Fruit fly (Drosophila melanogaster) whole organism, pupa: ENCODE data around the gene dos.

Experiments used
- CG10348 ChIP-seq: fragments of 200-800 bp; sonication (Bioruptor generic); IDR thresholded peaks from 2 replicates; pipeline ENCODE4 v1.3.6; 2022; ENCODE audit warnings: missing biosample characterization, missing genetic modification characterization
- CG12605 ChIP-seq: fragments of 200-800 bp; sonication (Bioruptor generic); IDR thresholded peaks from 2 replicates; pipeline ENCODE4 v1.3.6; 2022; ENCODE audit warnings: missing biosample characterization, missing genetic modification characterization
- CG13204 ChIP-seq: fragments of 200-800 bp; sonication (Bioruptor generic); optimal IDR thresholded peaks from 2 replicates; lab custom pipeline; 2018; ENCODE audit warnings: missing biosample characterization, mild to moderate bottlenecking, missing genetic modification characterization, moderate library complexity
- CG14655 ChIP-seq: fragments of 200-800 bp; sonication (Bioruptor generic); optimal IDR thresholded peaks from 3 replicates; lab custom pipeline; 2017; ENCODE audit warnings: mild to moderate bottlenecking, missing biosample characterization, missing genetic modification reagents, missing genetic modification characterization
- CG15710 ChIP-seq: fragments of 200-800 bp; sonication (Bioruptor generic); optimal IDR thresholded peaks from 2 replicates; lab custom pipeline; 2018; ENCODE audit warnings: missing biosample characterization, mild to moderate bottlenecking, missing genetic modification characterization, moderate library complexity
- CG17806 ChIP-seq: fragments of 200-800 bp; sonication (Bioruptor generic); optimal IDR thresholded peaks from 2 replicates; lab custom pipeline; 2018; ENCODE audit warnings: missing biosample characterization, mild to moderate bottlenecking, missing genetic modification characterization, moderate library complexity
- CG32121 ChIP-seq: fragments of 200-800 bp; sonication (Bioruptor generic); IDR thresholded peaks from 2 replicates; pipeline ENCODE4 v1.3.6; 2022; ENCODE audit warnings: missing biosample characterization, missing genetic modification characterization
- CG34367 ChIP-seq: fragments of 200-800 bp; sonication (Bioruptor generic); optimal IDR thresholded peaks from 2 replicates; lab custom pipeline; 2018; ENCODE audit warnings: missing biosample characterization, mild to moderate bottlenecking, missing genetic modification characterization
- CG4496 ChIP-seq: fragments of 200-800 bp; sonication (Bioruptor generic); IDR thresholded peaks from 3 replicates; pipeline ENCODE4 v1.3.6; 2022; ENCODE audit warnings: missing biosample characterization, missing genetic modification characterization
- CG8159 ChIP-seq: fragments of 200-800 bp; sonication (Bioruptor generic); optimal IDR thresholded peaks from 3 replicates; lab custom pipeline; 2018; ENCODE audit warnings: missing biosample characterization, mild to moderate bottlenecking, missing genetic modification characterization, moderate library complexity
- CG8301 ChIP-seq: fragments of 200-800 bp; sonication (Bioruptor generic); optimal IDR thresholded peaks from 2 replicates; lab custom pipeline; 2018; ENCODE audit warnings: missing biosample characterization, mild to moderate bottlenecking, missing genetic modification characterization
- CG9948 ChIP-seq: fragments of 200-800 bp; sonication (Bioruptor generic); optimal IDR thresholded peaks from 2 replicates; lab custom pipeline; 2018; ENCODE audit warnings: missing biosample characterization, mild to moderate bottlenecking, missing genetic modification characterization, moderate library complexity
- D1 ChIP-seq: fragments of 200-800 bp; sonication (Bioruptor generic); optimal IDR thresholded peaks from 2 replicates; lab custom pipeline; 2018; ENCODE audit warnings: missing biosample characterization, mild to moderate bottlenecking, missing genetic modification characterization, moderate library complexity
- EcR ChIP-seq: fragments of 200-800 bp; sonication (Bioruptor generic); optimal IDR thresholded peaks from 3 replicates; lab custom pipeline; 2019; ENCODE audit warnings: missing biosample characterization, missing genetic modification characterization, mild to moderate bottlenecking, moderate library complexity, missing genetic modification reagents
- Ets98B ChIP-seq: fragments of 200-800 bp; sonication (Bioruptor generic); IDR thresholded peaks from 2 replicates; pipeline ENCODE4 v1.3.6; 2022; ENCODE audit warnings: missing biosample characterization, missing genetic modification characterization
- Pif1A ChIP-seq: fragments of 200-800 bp; sonication (Bioruptor generic); optimal IDR thresholded peaks from 3 replicates; lab custom pipeline; 2016; ENCODE audit warnings: missing biosample characterization, missing genetic modification characterization
- Pif1B ChIP-seq: fragments of 200-800 bp; sonication (Bioruptor generic); optimal IDR thresholded peaks from 3 replicates; lab custom pipeline; 2016; ENCODE audit warnings: missing biosample characterization, missing genetic modification characterization
- Snoo ChIP-seq: fragments of 200-800 bp; sonication (Bioruptor generic); optimal IDR thresholded peaks from 3 replicates; lab custom pipeline; 2017; ENCODE audit warnings: missing biosample characterization, mild to moderate bottlenecking, missing genetic modification characterization, inconsistent platforms
- fd96Ca ChIP-seq: fragments of 200-800 bp; sonication (Bioruptor generic); IDR thresholded peaks from 3 replicates; pipeline ENCODE4 v1.3.6; 2022; ENCODE audit warnings: missing biosample characterization, missing genetic modification characterization
- gl ChIP-seq: fragments of 200-800 bp; sonication (Bioruptor generic); optimal IDR thresholded peaks from 2 replicates; lab custom pipeline; 2018; ENCODE audit warnings: missing biosample characterization, mild to moderate bottlenecking, missing genetic modification characterization
- rn ChIP-seq: fragments of 200-800 bp; sonication (Bioruptor generic); IDR thresholded peaks from 2 replicates; pipeline ENCODE4 v1.3.6; 2022; ENCODE audit warnings: missing biosample characterization, missing genetic modification characterization

Gene dos

DNA sequence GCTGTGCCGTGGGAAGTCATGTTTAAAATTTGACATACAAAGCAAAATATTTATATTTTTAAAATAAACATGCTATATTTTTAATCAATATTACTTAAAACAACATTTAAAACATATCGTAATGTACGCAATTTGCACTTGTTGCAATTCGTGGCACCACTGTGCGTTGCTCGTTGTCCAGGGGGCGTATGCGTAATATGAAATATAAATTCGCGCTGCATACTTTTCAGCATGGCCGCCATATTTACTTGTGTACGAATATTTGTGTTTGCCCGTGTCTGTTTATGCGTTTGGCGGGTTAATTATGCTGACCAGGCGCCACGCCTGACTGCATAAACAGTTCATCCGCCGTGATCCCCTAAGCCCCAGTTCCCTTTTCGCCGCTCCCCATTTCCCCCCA is 19.6 kb downstream of the dos start:
- TF ChIP-seq Snoo (tag; lab: Kevin White, UChicago): no peak
- TF ChIP-seq CG9948 (tag; lab: Kevin White, UChicago): no peak

DNA sequence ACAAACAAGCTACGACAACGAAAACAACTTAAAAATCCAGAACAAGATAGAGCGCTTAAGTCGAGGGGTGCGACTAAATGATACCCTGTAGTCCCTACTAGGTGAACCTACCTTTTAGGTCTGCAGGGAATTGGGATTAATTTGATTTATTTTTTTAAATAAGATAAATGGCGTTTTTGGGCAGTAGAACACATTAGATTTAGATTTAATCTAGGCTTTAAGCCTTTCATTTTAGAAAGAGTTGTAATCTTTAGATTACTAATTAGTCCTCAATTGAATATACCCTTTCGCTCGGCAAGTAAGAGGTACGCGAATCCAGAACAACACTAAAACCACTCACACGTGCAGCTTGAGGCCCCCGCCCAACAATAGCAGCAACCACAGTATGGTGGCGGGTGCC is 25.0 kb downstream of the dos start:
- TF ChIP-seq Pif1B (GFP tag; lab: Kevin White, UChicago) (no peak), CG17806 (peak; percentile 5), rn (no peak), CG8159 (tag; lab: Kevin White, UChicago) (peak; percentile 45), CG15710 (tag; lab: Kevin White, UChicago) (peak; percentile 22), CG14655 (GFP tag; lab: Kevin White, UChicago) (peak; percentile 52), EcR (no peak), fd96Ca (0 out of 3 replicates have a peak, but pooled peaks have one; percentile 19), CG12605 (no peak), CG8301 (tag; lab: Kevin White, UChicago) (peak; percentile 20), CG9948 (tag; lab: Kevin White, UChicago) (peak; percentile 38)

DNA sequence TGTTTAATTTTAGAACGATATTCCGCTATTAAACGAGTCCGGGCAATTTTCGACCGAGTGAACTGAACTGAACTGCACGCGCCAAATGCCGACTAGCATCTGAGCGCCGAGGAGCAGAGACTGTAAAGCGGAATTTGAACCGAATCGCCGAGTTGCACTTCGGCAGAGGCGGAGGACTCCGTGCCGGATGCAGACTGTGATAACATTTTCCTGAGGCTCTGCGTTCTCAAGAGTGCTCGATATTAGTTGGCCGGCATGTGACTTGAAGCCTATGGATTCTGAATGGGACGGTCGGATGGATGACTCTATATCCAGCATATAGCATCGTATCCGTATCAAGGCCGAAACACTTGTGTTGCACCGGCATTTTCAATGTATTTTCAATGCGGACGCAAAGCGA is 40.8 kb downstream of the dos start, which contains the start of gene Pxn:
Pxn (minus strand) TSS at position 101 of the 400 bp plus-strand sequence.
- TF ChIP-seq CG4496 (GFP tag; lab: Robert Waterston, UW) (peak; percentile 64), fd96Ca (no peak), CG17806 (no peak), CG12605 (no peak), Ets98B (0 out of 2 replicates have a peak, but pooled peaks have one; percentile 17), Pif1B (GFP tag; lab: Kevin White, UChicago) (no peak)

DNA sequence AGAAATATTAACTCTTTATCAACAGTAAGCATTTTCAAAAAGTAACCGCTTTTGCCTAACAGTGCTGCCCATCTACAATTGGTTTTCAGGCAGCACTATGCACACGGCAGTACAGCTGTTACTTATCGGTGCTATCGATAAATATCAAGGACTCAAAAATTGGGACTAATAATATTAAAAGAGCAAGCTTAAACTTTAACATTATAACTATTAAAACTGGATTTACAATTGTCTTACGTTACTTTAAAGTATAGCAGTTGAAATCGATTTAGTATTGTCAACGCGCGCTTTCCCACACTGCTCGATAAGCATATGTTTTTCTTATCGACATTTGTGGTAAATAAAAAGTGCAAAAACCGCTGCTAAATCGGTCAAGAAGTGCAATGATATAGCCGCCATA is 42.2 kb downstream of the dos start, which contains the start of the genes CG42245 and MEP-1:
CG42245 (plus strand) TSS at position 310 of the 400 bp plus-strand sequence.
MEP-1 (plus strand) TSS at position 310 of the 400 bp plus-strand sequence.
- TF ChIP-seq CG32121 (GFP tag; lab: Robert Waterston, UW) (no peak), fd96Ca (no peak), Snoo (tag; lab: Kevin White, UChicago) (peak; percentile 25), CG12605 (no peak), rn (no peak), Pif1A (GFP tag; lab: Kevin White, UChicago) (peak; percentile 67), CG13204 (GFP tag; lab: Kevin White, UChicago) (no peak), CG4496 (GFP tag; lab: Robert Waterston, UW) (peak; percentile 45; the same call in 2 of the 3 replicates), CG10348 (no peak), CG15710 (tag; lab: Kevin White, UChicago) (peak; percentile 14), CG9948 (tag; lab: Kevin White, UChicago) (no peak), CG17806 (peak; percentile 25), CG8301 (tag; lab: Kevin White, UChicago) (no peak), CG34367 (no peak), EcR (no peak), CG8159 (tag; lab: Kevin White, UChicago) (peak; percentile 20), D1 (tag; lab: Kevin White, UChicago) (peak; percentile 20), Pif1B (GFP tag; lab: Kevin White, UChicago) (peak; percentile 61), CG14655 (GFP tag; lab: Kevin White, UChicago) (no peak), gl (tag; lab: Kevin White, UChicago) (no peak), Ets98B (no peak)

DNA sequence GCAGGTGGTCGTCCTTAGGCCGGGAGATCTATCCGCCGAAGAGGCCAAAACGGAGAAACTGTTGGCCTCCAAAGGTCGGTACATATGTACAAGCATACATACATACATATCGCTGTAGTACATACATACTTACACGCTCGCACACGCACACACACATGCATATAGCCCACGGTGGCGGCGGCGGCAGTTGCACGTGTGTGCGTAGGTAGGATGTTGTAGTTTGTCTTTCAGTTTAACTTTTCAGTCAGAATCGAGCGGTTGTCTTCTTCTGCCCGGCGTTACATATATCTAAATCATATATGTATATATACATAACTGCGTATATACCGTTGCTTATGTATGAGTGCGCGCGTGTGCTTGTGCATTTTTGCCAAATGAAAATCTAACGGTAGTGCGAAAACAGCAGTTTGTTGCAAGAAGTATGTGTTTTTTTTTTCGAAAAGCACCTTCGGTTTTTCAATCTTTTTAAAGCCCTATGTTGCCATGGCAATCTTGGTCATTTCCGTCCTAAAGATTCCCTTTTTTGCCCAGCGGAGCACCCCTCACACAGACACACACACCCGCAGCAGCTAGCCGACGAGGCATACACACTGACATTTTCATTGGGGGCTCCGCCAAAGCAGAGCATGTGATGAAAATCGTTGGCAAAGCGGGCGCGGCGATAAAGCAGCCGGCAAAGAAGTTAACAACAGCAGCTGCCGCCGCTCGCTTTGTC is 43.0 kb downstream of the dos start:
- no peak for TF ChIP-seq CG8301 (tag; lab: Kevin White, UChicago)
- no peak for TF ChIP-seq CG32121 (GFP tag; lab: Robert Waterston, UW)
- no peak for TF ChIP-seq rn
- no peak for TF ChIP-seq CG4496 (GFP tag; lab: Robert Waterston, UW)
- TF ChIP-seq Pif1B (GFP tag; lab: Kevin White, UChicago): no peak
- TF ChIP-seq CG12605: no peak
- TF ChIP-seq D1 (tag; lab: Kevin White, UChicago): no peak
- TF ChIP-seq CG14655 (GFP tag; lab: Kevin White, UChicago): no peak
- no peak for TF ChIP-seq CG17806
- no peak for TF ChIP-seq CG8159 (tag; lab: Kevin White, UChicago)
- no peak for TF ChIP-seq CG13204 (GFP tag; lab: Kevin White, UChicago)

DNA sequence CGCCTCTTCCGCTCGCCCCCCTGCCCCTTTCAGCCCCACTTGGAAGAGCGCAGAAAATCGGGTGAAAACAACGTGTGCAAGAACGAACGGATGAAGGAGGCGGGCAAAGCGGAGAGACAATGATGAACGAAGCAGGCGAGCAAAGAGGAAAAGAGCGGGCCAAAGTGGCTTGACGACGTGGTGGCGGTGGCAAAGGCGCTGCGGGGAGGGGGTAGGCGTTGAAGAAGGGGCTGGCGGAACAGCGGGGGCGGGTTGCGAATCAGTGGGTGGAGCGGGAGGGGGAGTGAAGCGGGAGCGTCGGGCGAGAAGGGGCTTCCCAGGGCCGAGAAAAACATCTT is 43.5 kb downstream of the dos start:
- TF ChIP-seq EcR (no peak), CG12605 (no peak), Ets98B (peak; percentile 31), CG32121 (GFP tag; lab: Robert Waterston, UW) (no peak), CG13204 (GFP tag; lab: Kevin White, UChicago) (peak; percentile 82), CG34367 (no peak), CG17806 (no peak), D1 (tag; lab: Kevin White, UChicago) (no peak), CG15710 (tag; lab: Kevin White, UChicago) (no peak), CG4496 (GFP tag; lab: Robert Waterston, UW) (0 out of 3 replicates have a peak, but pooled peaks have one; percentile 7), fd96Ca (peak; percentile 54; the same call in 1 of the 3 replicates)
